Worm (Caenorhabditis elegans): ENCODE results near the gene bcf-1.

ce11 chrV:6424055-6424454 is 15.5 kb upstream of the bcf-1 start, which contains the start of gene urb-1:
- TF ChIP-seq ceh-28 (tag; optimal IDR thresholded peaks at IDR 0.05) (no peak), Y105C5A.15 (GFP tag; IDR thresholded peaks at IDR 0.05) (no peak), snpc-4 (tag; optimal IDR thresholded peaks at IDR 0.05) (no peak), lin-13 (GFP tag; optimal IDR thresholded peaks at IDR 0.05) (no peak), hmg-1.1 (GFP tag; IDR thresholded peaks at IDR 0.05) (no peak), Y48G9A.11 (GFP tag; IDR thresholded peaks at IDR 0.05) (no peak), egl-43 (GFP tag; IDR thresholded peaks at IDR 0.05) (no peak), ama-1 (optimal IDR thresholded peaks at IDR 0.05) (no peak), daf-16 (GFP tag; optimal IDR thresholded peaks at IDR 0.05) (no peak), daf-16 (tag; optimal IDR thresholded peaks at IDR 0.05) (no peak)
